Worm (Caenorhabditis elegans) whole organism, L2 larva: ENCODE measurements around the gene Y1A5A.1.

Experiments
- F13H6.1 ChIP-seq: sonication (generic microtip); optimal IDR thresholded peaks from 2 replicates; lab custom pipeline; 2016; ENCODE audit warnings: missing genetic modification characterization, missing compliant biosample characterization
- Y55F3AM.14 ChIP-seq: fragments of 200-800 bp; sonication (Bioruptor generic); optimal IDR thresholded peaks from 2 replicates; lab custom pipeline; 2018; ENCODE audit warnings: mild to moderate bottlenecking, missing genetic modification characterization, missing compliant biosample characterization
- alr-1 ChIP-seq: fragments of 150-350 bp; optimal IDR thresholded peaks from 2 replicates; lab custom pipeline; 2014; ENCODE audit warnings: missing biosample characterization, missing genetic modification characterization
- aly-2 ChIP-seq: fragments of 150-350 bp; optimal IDR thresholded peaks from 2 replicates; lab custom pipeline; 2014; ENCODE audit warnings: missing biosample characterization, missing genetic modification characterization
- ama-1 ChIP-seq: fragments of 150-350 bp; optimal IDR thresholded peaks from 2 replicates; lab custom pipeline; 2018; ENCODE audit warnings: inconsistent platforms
- blmp-1 ChIP-seq: sonication (generic microtip); optimal IDR thresholded peaks from 2 replicates; lab custom pipeline; 2017; ENCODE audit warnings: missing genetic modification characterization, mild to moderate bottlenecking, missing compliant biosample characterization, antibody characterized with exemption, moderate library complexity; ENCODE audit not compliant: insufficient read depth
- ceh-16 ChIP-seq: fragments of 150-350 bp; optimal IDR thresholded peaks from 2 replicates; lab custom pipeline; 2014; ENCODE audit warnings: missing biosample characterization, missing genetic modification characterization
- crh-2 ChIP-seq: sonication (generic microtip); optimal IDR thresholded peaks from 2 replicates; lab custom pipeline; 2017; ENCODE audit warnings: missing biosample characterization, missing genetic modification characterization
- elt-3 ChIP-seq: sonication (generic microtip); optimal IDR thresholded peaks from 2 replicates; lab custom pipeline; 2017; ENCODE audit warnings: missing biosample characterization, missing genetic modification characterization
- fos-1 ChIP-seq: fragments of 150-350 bp; optimal IDR thresholded peaks from 2 replicates; lab custom pipeline; 2014; ENCODE audit warnings: missing biosample characterization, missing genetic modification characterization
- gmeb-1 ChIP-seq: fragments of 150-350 bp; optimal IDR thresholded peaks from 2 replicates; lab custom pipeline; 2014; ENCODE audit warnings: missing biosample characterization, missing genetic modification characterization
- lin-11 ChIP-seq: fragments of 150-350 bp; sonication (generic microtip); optimal IDR thresholded peaks from 2 replicates; lab custom pipeline; 2014; ENCODE audit warnings: missing biosample characterization, missing genetic modification characterization, inconsistent platforms, mixed read lengths
- lin-13 ChIP-seq: fragments of 150-350 bp; optimal IDR thresholded peaks from 2 replicates; lab custom pipeline; 2014; ENCODE audit warnings: missing biosample characterization, missing genetic modification reagents, missing genetic modification characterization
- lsy-2 ChIP-seq, 2 experiments: fragments of 150-350 bp in 1 of 2; sonication (generic microtip) in 1 of 2; optimal IDR thresholded peaks; 2 replicates each; lab custom pipeline; 2014 to 2017; ENCODE audit warnings: missing biosample characterization in 2 of 2, missing genetic modification characterization in 2 of 2
- mab-5 ChIP-seq: fragments of 150-350 bp; optimal IDR thresholded peaks from 2 replicates; lab custom pipeline; 2014; ENCODE audit warnings: missing biosample characterization, missing genetic modification characterization
- nhr-10 ChIP-seq: sonication (generic microtip); optimal IDR thresholded peaks from 2 replicates; lab custom pipeline; 2017; ENCODE audit warnings: missing biosample characterization, missing genetic modification characterization
- nhr-129 ChIP-seq: fragments of 150-350 bp; optimal IDR thresholded peaks from 2 replicates; lab custom pipeline; 2014; ENCODE audit warnings: missing biosample characterization, missing genetic modification characterization
- nhr-25 ChIP-seq: fragments of 150-350 bp; sonication (generic microtip); optimal IDR thresholded peaks from 3 replicates; lab custom pipeline; 2014; ENCODE audit warnings: missing biosample characterization, missing genetic modification characterization
- nhr-77 ChIP-seq: fragments of 150-350 bp; optimal IDR thresholded peaks from 2 replicates; lab custom pipeline; 2014; ENCODE audit warnings: missing biosample characterization, missing genetic modification characterization
- peb-1 ChIP-seq: fragments of 150-350 bp; optimal IDR thresholded peaks from 2 replicates; lab custom pipeline; 2014; ENCODE audit warnings: missing biosample characterization, missing genetic modification characterization
- sem-4 ChIP-seq: fragments of 150-350 bp; optimal IDR thresholded peaks from 2 replicates; lab custom pipeline; 2014; ENCODE audit warnings: missing biosample characterization, missing genetic modification reagents, missing genetic modification characterization
- sma-9 ChIP-seq, 2 experiments: fragments of 150-350 bp in 1 of 2; sonication (generic microtip) in 1 of 2; optimal IDR thresholded peaks; 2 replicates each; lab custom pipeline; 2014 to 2016; ENCODE audit warnings: missing genetic modification characterization in 2 of 2, mild to moderate bottlenecking in 1 of 2, missing biosample characterization in 1 of 2, missing compliant biosample characterization in 1 of 2, missing genetic modification reagents in 1 of 2, moderate library complexity in 1 of 2
- unc-55 ChIP-seq: fragments of 150-350 bp; sonication (generic microtip); optimal IDR thresholded peaks from 3 replicates; lab custom pipeline; 2014; ENCODE audit warnings: missing biosample characterization, missing genetic modification reagents, missing genetic modification characterization

The Y1A5A.1 gene

DNA sequence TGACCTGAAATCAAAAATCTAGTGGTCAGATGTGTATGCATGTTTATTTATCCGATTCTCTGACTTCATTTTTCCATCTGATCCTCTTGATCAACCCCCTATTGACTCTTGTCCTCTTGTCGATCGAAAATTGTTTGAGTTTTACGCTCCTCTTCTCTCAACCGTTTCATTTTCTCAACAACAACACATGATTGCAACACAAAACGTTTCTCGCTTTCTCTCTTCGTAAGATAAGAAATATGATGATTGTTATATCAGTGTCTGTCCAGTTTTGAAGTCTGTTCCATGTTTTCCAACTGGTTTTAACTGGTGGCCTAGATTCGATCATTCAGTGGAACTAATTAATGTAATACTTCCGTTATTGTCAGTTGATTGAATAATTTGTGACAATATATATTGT lies 34.4 kb downstream of the Y1A5A.1 start:
- TF ChIP-seq gmeb-1 (tag; lab: Kevin White, UChicago): peak; percentile 36
- TF ChIP-seq sma-9 (GFP tag; optimal IDR thresholded peaks at IDR 0.05; lab: Kevin White, UChicago): peak; percentile 58
- TF ChIP-seq sma-9 (tag; optimal IDR thresholded peaks at IDR 0.05; lab: Kevin White, UChicago): no peak
- TF ChIP-seq nhr-129: peak; percentile 81
- no peak for TF ChIP-seq lin-11 (tag; lab: Kevin White, UChicago)
- peak; percentile 9 for TF ChIP-seq fos-1 (tag; lab: Kevin White, UChicago)
- no peak for TF ChIP-seq nhr-77 (tag; lab: Kevin White, UChicago)
- no peak for TF ChIP-seq sem-4 (tag; lab: Kevin White, UChicago)
- TF ChIP-seq ama-1 (lab: Kevin White, UChicago): no peak
- no peak for TF ChIP-seq peb-1 (tag; lab: Kevin White, UChicago)
- peak; percentile 4 for TF ChIP-seq F13H6.1 (tag; lab: Kevin White, UChicago)
- no peak for TF ChIP-seq aly-2 (tag; lab: Kevin White, UChicago)
- TF ChIP-seq nhr-25: peak; percentile 33
- no peak for TF ChIP-seq unc-55 (GFP tag; lab: Kevin White, UChicago)
- TF ChIP-seq lsy-2 (tag; optimal IDR thresholded peaks at IDR 0.05; lab: Kevin White, UChicago): peak in 1 of 2 experiments; percentile 37
- no peak for TF ChIP-seq nhr-10 (tag; lab: Kevin White, UChicago)
- TF ChIP-seq ceh-16 (tag; lab: Kevin White, UChicago): no peak
- TF ChIP-seq crh-2 (tag; lab: Kevin White, UChicago): peak; percentile 5
- no peak for TF ChIP-seq mab-5 (tag; lab: Kevin White, UChicago)
- TF ChIP-seq blmp-1 (tag; lab: Kevin White, UChicago): no peak

DNA sequence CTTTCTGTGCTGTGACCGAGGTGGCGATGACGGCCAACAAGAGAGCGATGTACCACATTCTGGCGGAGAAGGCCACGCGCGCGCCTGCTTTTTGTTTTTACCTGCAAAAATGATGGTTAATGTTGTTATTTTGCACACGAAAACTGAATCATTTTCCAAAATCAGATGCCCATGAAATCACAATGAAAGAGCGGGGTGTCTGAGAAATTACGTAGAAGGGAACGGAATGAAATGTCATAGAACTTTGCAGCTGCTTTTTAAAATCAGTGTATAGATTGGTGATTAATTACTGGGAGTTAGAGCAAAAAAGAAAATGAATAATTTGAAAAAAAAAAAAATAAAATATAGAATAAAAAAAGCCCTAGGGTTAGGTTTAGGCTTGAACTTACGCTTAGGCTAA lies 50.7 kb downstream of the Y1A5A.1 start, which contains the start of gene npl-10:
TSS of gene npl-10 (minus strand) at position 101 of the 400 bp plus-strand sequence.
- TF ChIP-seq lin-13 (GFP tag; lab: Kevin White, UChicago) (no peak), elt-3 (tag; lab: Kevin White, UChicago) (no peak), crh-2 (tag; lab: Kevin White, UChicago) (no peak), Y55F3AM.14 (no peak), alr-1 (no peak), F13H6.1 (tag; lab: Kevin White, UChicago) (no peak), sma-9 (GFP tag; optimal IDR thresholded peaks at IDR 0.05; lab: Kevin White, UChicago) (no peak), sma-9 (tag; optimal IDR thresholded peaks at IDR 0.05; lab: Kevin White, UChicago) (no peak)
